Worm (Caenorhabditis elegans) whole organism, midembryonic: Measurements from ENCODE around the gene K11H12.5.

Source experiments
- T22C8.4 ChIP-seq: fragments of 200-800 bp; sonication (Bioruptor generic); IDR thresholded peaks from 2 replicates; pipeline ENCODE4 v1.3.6; 2022; ENCODE audit warnings: missing genetic modification characterization, missing compliant biosample characterization
- cog-1 ChIP-seq: sonication (generic microtip); optimal IDR thresholded peaks from 2 replicates; lab custom pipeline; 2016; ENCODE audit warnings: missing genetic modification characterization, missing compliant biosample characterization
- flt-1 ChIP-seq: fragments of 200-800 bp; sonication (Bioruptor generic); IDR thresholded peaks from 2 replicates; pipeline ENCODE4 v1.3.6; 2022; ENCODE audit warnings: missing genetic modification characterization, missing compliant biosample characterization
- klf-2 ChIP-seq: fragments of 200-800 bp; sonication (Bioruptor generic); conservative IDR thresholded peaks from 2 replicates; pipeline ENCODE4 v1.3.6; 2022; ENCODE audit warnings: missing genetic modification reagents, missing genetic modification characterization, missing compliant biosample characterization
- med-1 ChIP-seq: sonication (generic microtip); optimal IDR thresholded peaks from 2 replicates; lab custom pipeline; 2017; ENCODE audit warnings: missing genetic modification characterization, mild to moderate bottlenecking, missing compliant biosample characterization, antibody characterized with exemption, missing genetic modification reagents; ENCODE audit not compliant: insufficient read depth
- ref-1 ChIP-seq: fragments of 200-800 bp; sonication (Bioruptor generic); conservative IDR thresholded peaks from 2 replicates; pipeline ENCODE4 v1.3.6; 2022; ENCODE audit warnings: missing genetic modification reagents, missing genetic modification characterization, missing compliant biosample characterization
- tab-1 ChIP-seq: fragments of 200-800 bp; sonication (Bioruptor generic); IDR thresholded peaks from 2 replicates; pipeline ENCODE4 v1.3.6; 2022; ENCODE audit warnings: missing genetic modification characterization, missing compliant biosample characterization
- ztf-23 ChIP-seq: fragments of 200-800 bp; sonication (Bioruptor generic); IDR thresholded peaks from 2 replicates; pipeline ENCODE4 v1.3.6; 2022; ENCODE audit warnings: missing genetic modification reagents, missing genetic modification characterization, missing compliant biosample characterization
- ztf-29 ChIP-seq: fragments of 200-800 bp; sonication (Bioruptor generic); IDR thresholded peaks from 2 replicates; pipeline ENCODE4 v1.3.6; 2022; ENCODE audit warnings: missing genetic modification reagents, missing genetic modification characterization, missing compliant biosample characterization

- TF ChIP-seq klf-2 (GFP tag; lab: Robert Waterston, UW) (no peak), ref-1 (GFP tag; lab: Robert Waterston, UW) (no peak), tab-1 (GFP tag; lab: Robert Waterston, UW) (no peak), med-1 (GFP tag; lab: Kevin White, UChicago) (no peak), flt-1 (no peak), ztf-23 (GFP tag; lab: Robert Waterston, UW) (no peak), cog-1 (no peak), T22C8.4 (GFP tag; lab: Robert Waterston, UW) (no peak), ztf-29 (GFP tag; lab: Robert Waterston, UW) (no peak)
These were observed 39.9 kb downstream of the K11H12.5 start, which contains the start of gene clec-164 for ce11 chrIV:716323-716722.
